Worm (Caenorhabditis elegans) whole organism, L3 larva: ENCODE measurements around the gene fbxb-103.

Experiments used
- ceh-9 ChIP-seq: sonication (generic microtip); optimal IDR thresholded peaks from 2 replicates; lab custom pipeline; 2018; ENCODE audit warnings: missing biosample characterization, missing genetic modification characterization
- egl-27 ChIP-seq: sonication (generic microtip); optimal IDR thresholded peaks from 4 replicates; lab custom pipeline; 2017; ENCODE audit warnings: missing biosample characterization, missing genetic modification reagents, missing genetic modification characterization
- elt-3 ChIP-seq, 3 experiments: fragments of 150-350 bp in 1 of 3; sonication (generic microtip) in 2 of 3; optimal IDR thresholded peaks; 2 replicates in 2 of 3; 4 replicates in 1 of 3; lab custom pipeline; 2014 to 2017; ENCODE audit warnings: missing biosample characterization in 3 of 3, missing genetic modification characterization in 3 of 3
- fkh-10 ChIP-seq: sonication (generic microtip); optimal IDR thresholded peaks from 2 replicates; lab custom pipeline; 2017; ENCODE audit warnings: missing biosample characterization, missing genetic modification reagents, missing genetic modification characterization
- mdl-1 ChIP-seq: fragments of 150-350 bp; optimal IDR thresholded peaks from 2 replicates; lab custom pipeline; 2014; ENCODE audit warnings: missing biosample characterization, missing genetic modification characterization
- nhr-12 ChIP-seq: fragments of 150-350 bp; optimal IDR thresholded peaks from 2 replicates; lab custom pipeline; 2014; ENCODE audit warnings: missing biosample characterization, missing genetic modification characterization
- sea-2 ChIP-seq: fragments of 150-350 bp; sonication (generic microtip); optimal IDR thresholded peaks from 4 replicates; lab custom pipeline; 2014; ENCODE audit warnings: missing biosample characterization, missing genetic modification reagents, missing genetic modification characterization
- snpc-4 ChIP-seq: fragments of 150-350 bp; optimal IDR thresholded peaks from 2 replicates; lab custom pipeline; 2014; ENCODE audit warnings: missing biosample characterization, missing genetic modification characterization
- unc-62 ChIP-seq: fragments of 150-350 bp; sonication (generic microtip); optimal IDR thresholded peaks from 4 replicates; lab custom pipeline; 2014; ENCODE audit warnings: missing biosample characterization, missing genetic modification reagents, missing genetic modification characterization
- ztf-4 ChIP-seq: fragments of 150-350 bp; optimal IDR thresholded peaks from 2 replicates; lab custom pipeline; 2014; ENCODE audit warnings: missing biosample characterization, missing genetic modification characterization

DNA sequence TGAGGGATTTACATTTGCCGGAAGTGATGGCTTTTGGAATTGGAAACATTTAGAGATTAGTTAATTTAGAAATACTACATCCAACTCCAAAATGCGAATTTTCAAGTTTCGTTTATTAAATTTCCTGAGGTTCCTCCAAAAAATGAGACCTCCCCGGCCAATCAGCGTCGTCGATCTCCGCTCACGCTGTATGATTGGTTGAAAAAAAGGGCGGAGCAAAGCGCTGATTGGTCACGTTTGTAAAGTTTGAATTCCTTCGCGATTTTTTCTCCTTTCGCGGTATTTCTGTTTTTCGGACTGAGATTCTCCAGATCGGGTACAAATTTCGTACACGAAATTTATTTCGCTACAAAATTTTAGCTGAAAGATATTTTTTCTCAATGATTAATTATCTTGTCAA lies 40.5 kb downstream of the fbxb-103 start:
- no peak for TF ChIP-seq egl-27 (tag; lab: Kevin White, UChicago)
- TF ChIP-seq elt-3 (tag; optimal IDR thresholded peaks at IDR 0.05; lab: Kevin White, UChicago): no peak
- no peak for TF ChIP-seq nhr-12 (tag; lab: Kevin White, UChicago)
- TF ChIP-seq ztf-4 (tag; lab: Kevin White, UChicago): no peak
- no peak for TF ChIP-seq snpc-4 (tag; lab: Kevin White, UChicago)
- no peak for TF ChIP-seq unc-62
- no peak for TF ChIP-seq mdl-1 (tag; lab: Kevin White, UChicago)
- no peak for TF ChIP-seq fkh-10
- no peak for TF ChIP-seq ceh-9 (tag; lab: Kevin White, UChicago)
- TF ChIP-seq sea-2: no peak
